Worm (Caenorhabditis elegans) whole organism, L3 larva: ENCODE measurements around the gene citk-2.

Source experiments
- R02D3.7 ChIP-seq: fragments of 150-350 bp; optimal IDR thresholded peaks from 2 replicates; lab custom pipeline; 2014; ENCODE audit warnings: missing biosample characterization, missing genetic modification characterization
- aly-2 ChIP-seq: fragments of 150-350 bp; optimal IDR thresholded peaks from 2 replicates; lab custom pipeline; 2014; ENCODE audit warnings: missing biosample characterization, missing genetic modification characterization
- ama-1 ChIP-seq: fragments of 150-350 bp; optimal IDR thresholded peaks from 2 replicates; lab custom pipeline; 2018
- ceh-16 ChIP-seq: sonication (generic microtip); optimal IDR thresholded peaks from 2 replicates; lab custom pipeline; 2017; ENCODE audit warnings: missing biosample characterization, missing genetic modification characterization
- ceh-9 ChIP-seq: sonication (generic microtip); optimal IDR thresholded peaks from 2 replicates; lab custom pipeline; 2018; ENCODE audit warnings: missing biosample characterization, missing genetic modification characterization
- daf-12 ChIP-seq: fragments of 150-350 bp; optimal IDR thresholded peaks from 2 replicates; lab custom pipeline; 2014; ENCODE audit warnings: missing biosample characterization, missing genetic modification reagents, missing genetic modification characterization
- egl-27 ChIP-seq: sonication (generic microtip); optimal IDR thresholded peaks from 4 replicates; lab custom pipeline; 2017; ENCODE audit warnings: missing biosample characterization, missing genetic modification reagents, missing genetic modification characterization
- egl-5 ChIP-seq: fragments of 150-350 bp; optimal IDR thresholded peaks from 2 replicates; lab custom pipeline; 2017; ENCODE audit warnings: missing biosample characterization, missing genetic modification reagents, missing genetic modification characterization, inconsistent platforms
- elt-1 ChIP-seq: fragments of 150-350 bp; optimal IDR thresholded peaks from 2 replicates; lab custom pipeline; 2014; ENCODE audit warnings: missing biosample characterization, missing genetic modification characterization
- elt-2 ChIP-seq: sonication (generic microtip); optimal IDR thresholded peaks from 2 replicates; lab custom pipeline; 2016; ENCODE audit warnings: missing genetic modification reagents, mild to moderate bottlenecking, missing genetic modification characterization, missing compliant biosample characterization
- fkh-10 ChIP-seq: sonication (generic microtip); optimal IDR thresholded peaks from 2 replicates; lab custom pipeline; 2017; ENCODE audit warnings: missing biosample characterization, missing genetic modification reagents, missing genetic modification characterization
- fkh-2 ChIP-seq: fragments of 150-350 bp; optimal IDR thresholded peaks from 2 replicates; lab custom pipeline; 2014; ENCODE audit warnings: missing biosample characterization, missing genetic modification reagents, missing genetic modification characterization
- hmg-11 ChIP-seq: sonication (generic microtip); optimal IDR thresholded peaks from 2 replicates; lab custom pipeline; 2016; ENCODE audit warnings: missing genetic modification characterization, missing compliant biosample characterization
- lin-15B ChIP-seq: fragments of 150-350 bp; optimal IDR thresholded peaks from 2 replicates; lab custom pipeline; 2014; ENCODE audit warnings: missing biosample characterization, missing genetic modification characterization
- mml-1 ChIP-seq: fragments of 150-350 bp; sonication (generic microtip); optimal IDR thresholded peaks from 3 replicates; lab custom pipeline; 2014; ENCODE audit warnings: missing biosample characterization, missing genetic modification characterization
- nfya-1 ChIP-seq: sonication (generic microtip); optimal IDR thresholded peaks from 2 replicates; lab custom pipeline; 2017; ENCODE audit warnings: missing genetic modification characterization, mild to moderate bottlenecking, missing compliant biosample characterization, antibody characterized with exemption, moderate library complexity; ENCODE audit not compliant: insufficient read depth
- nhr-23 ChIP-seq: fragments of 150-350 bp; optimal IDR thresholded peaks from 2 replicates; lab custom pipeline; 2014; ENCODE audit warnings: missing biosample characterization, missing genetic modification reagents, missing genetic modification characterization
- nhr-237 ChIP-seq: fragments of 150-350 bp; optimal IDR thresholded peaks from 2 replicates; lab custom pipeline; 2014; ENCODE audit warnings: missing biosample characterization, missing genetic modification characterization
- nhr-25 ChIP-seq: sonication (generic microtip); optimal IDR thresholded peaks from 2 replicates; lab custom pipeline; 2017; ENCODE audit warnings: missing biosample characterization, missing genetic modification characterization
- nhr-28 ChIP-seq: fragments of 150-350 bp; optimal IDR thresholded peaks from 2 replicates; lab custom pipeline; 2014; ENCODE audit warnings: missing biosample characterization, missing genetic modification characterization
- nhr-67 ChIP-seq: fragments of 150-350 bp; optimal IDR thresholded peaks from 2 replicates; lab custom pipeline; 2014; ENCODE audit warnings: missing biosample characterization, missing genetic modification characterization
- nhr-76 ChIP-seq: fragments of 150-350 bp; sonication (generic microtip); optimal IDR thresholded peaks from 5 replicates; lab custom pipeline; 2014; ENCODE audit warnings: missing biosample characterization, missing genetic modification characterization
- nhr-77 ChIP-seq: fragments of 150-350 bp; optimal IDR thresholded peaks from 2 replicates; lab custom pipeline; 2014; ENCODE audit warnings: missing biosample characterization, missing genetic modification characterization
- pha-4 ChIP-seq: fragments of 150-350 bp; optimal IDR thresholded peaks from 2 replicates; lab custom pipeline; 2014; ENCODE audit warnings: missing biosample characterization, missing genetic modification reagents, missing genetic modification characterization
- pqm-1 ChIP-seq: fragments of 150-350 bp; optimal IDR thresholded peaks from 2 replicates; lab custom pipeline; 2017; ENCODE audit warnings: missing biosample characterization, missing genetic modification characterization, inconsistent platforms
- snpc-4 ChIP-seq: fragments of 150-350 bp; optimal IDR thresholded peaks from 2 replicates; lab custom pipeline; 2014; ENCODE audit warnings: missing biosample characterization, missing genetic modification characterization
- tbx-2 ChIP-seq: sonication (generic microtip); optimal IDR thresholded peaks from 2 replicates; lab custom pipeline; 2016; ENCODE audit warnings: mild to moderate bottlenecking, missing genetic modification characterization, missing compliant biosample characterization
- unc-39 ChIP-seq: sonication (generic microtip); optimal IDR thresholded peaks from 4 replicates; lab custom pipeline; 2017; ENCODE audit warnings: missing biosample characterization, missing genetic modification characterization
- zag-1 ChIP-seq: fragments of 150-350 bp; optimal IDR thresholded peaks from 2 replicates; lab custom pipeline; 2014; ENCODE audit warnings: missing biosample characterization, missing genetic modification characterization

The citk-2 gene

DNA sequence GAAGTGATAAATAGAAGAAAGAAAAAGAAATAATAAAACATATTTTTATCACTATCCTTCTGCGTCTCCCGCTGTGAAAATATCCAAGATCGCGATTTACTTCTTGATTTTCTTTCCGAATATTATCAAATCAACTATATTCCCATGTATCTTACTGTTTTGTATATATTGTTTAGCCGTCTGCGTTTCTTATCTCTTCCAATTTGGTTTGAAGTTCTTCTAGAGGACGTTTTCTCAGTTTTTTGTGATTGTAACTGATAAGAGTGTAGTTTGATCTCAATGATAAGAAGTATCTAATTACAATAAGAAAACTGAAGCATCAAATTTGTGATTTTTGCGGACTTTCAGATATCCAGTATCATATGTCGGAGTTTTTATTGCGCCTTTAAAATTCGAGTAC lies 38.6 kb upstream of the citk-2 start:
- no peak for TF ChIP-seq mml-1 (tag; lab: Kevin White, UChicago)
- peak; percentile 60 for TF ChIP-seq pqm-1 (tag; lab: Kevin White, UChicago)
- no peak for TF ChIP-seq fkh-2 (tag; lab: Kevin White, UChicago)
- peak; percentile 35 for TF ChIP-seq nhr-23 (tag; lab: Kevin White, UChicago)
- TF ChIP-seq nhr-237 (tag; lab: Kevin White, UChicago): no peak
- peak; percentile 95 for TF ChIP-seq elt-2
- peak; percentile 65 for TF ChIP-seq nhr-76 (tag; lab: Kevin White, UChicago)
- no peak for TF ChIP-seq R02D3.7 (tag; lab: Kevin White, UChicago)
- no peak for TF ChIP-seq nhr-77

DNA sequence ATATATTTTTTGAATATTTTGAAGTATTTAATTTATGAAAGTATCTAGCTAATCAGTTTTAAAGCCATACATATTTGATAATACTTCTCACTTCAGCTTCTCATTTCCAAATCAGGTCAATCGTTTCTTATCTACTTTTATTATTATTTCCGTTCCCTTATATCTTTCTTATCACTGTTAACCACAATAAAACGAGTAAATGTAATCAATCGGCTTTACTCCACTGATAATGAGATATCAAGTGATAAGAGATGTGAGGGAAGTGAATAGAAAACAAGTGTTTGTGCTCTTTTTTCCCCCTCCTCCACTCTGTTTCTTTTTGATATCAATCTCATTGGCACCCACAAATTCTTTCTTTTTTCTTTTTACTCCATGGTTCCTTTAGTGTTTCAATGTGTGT lies 32.7 kb upstream of the citk-2 start:
- TF ChIP-seq aly-2 (tag; lab: Kevin White, UChicago) (no peak), pqm-1 (tag; lab: Kevin White, UChicago) (peak; percentile 48), elt-2 (peak; percentile 88), unc-39 (tag; lab: Kevin White, UChicago) (no peak)

DNA sequence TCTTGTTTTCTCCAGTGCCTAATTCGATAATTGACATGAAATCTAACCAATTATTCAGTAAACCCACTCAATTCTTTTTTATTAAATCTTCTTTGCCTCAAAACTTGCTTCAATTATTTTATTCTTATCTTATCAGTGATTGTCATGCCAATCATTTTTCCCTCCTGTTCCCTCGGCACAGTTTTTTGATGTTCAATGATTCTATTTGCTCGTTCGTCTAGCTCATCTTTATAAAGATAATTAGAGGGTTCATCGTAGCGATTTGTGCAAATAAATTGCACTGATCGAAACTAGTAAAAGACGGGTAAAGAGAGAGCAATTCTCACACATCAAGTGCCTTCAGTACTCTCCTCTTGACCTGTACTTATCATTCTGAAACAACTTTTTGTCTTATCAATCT lies 31.7 kb upstream of the citk-2 start:
- TF ChIP-seq tbx-2 (no peak), elt-2 (peak; percentile 86), pha-4 (tag; lab: Kevin White, UChicago) (peak; percentile 6)

DNA sequence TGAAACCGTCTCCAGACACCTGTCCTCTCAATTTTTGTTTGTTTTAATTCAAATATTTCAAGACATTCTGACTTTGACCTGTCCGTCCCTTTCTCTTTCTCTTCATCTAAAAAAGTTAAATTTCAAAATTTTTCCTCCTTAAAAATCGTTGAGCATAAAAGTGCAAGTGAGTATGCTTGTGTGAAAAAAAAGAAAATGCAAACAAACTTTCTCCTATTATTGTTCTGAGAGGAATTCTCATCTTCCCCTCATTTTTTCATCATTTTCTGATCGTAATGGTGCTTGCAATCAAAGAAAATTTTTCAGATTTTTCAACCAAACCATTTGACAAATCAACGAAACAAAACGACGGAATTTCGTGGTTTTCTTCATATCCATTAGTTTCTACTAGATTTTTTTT lies 30.5 kb upstream of the citk-2 start, which contains the start of gene shc-2:
Gene shc-2 (plus strand): TSS at position 301 of the 400 bp plus-strand sequence.
- TF ChIP-seq nhr-25 (tag; lab: Kevin White, UChicago): no peak

DNA sequence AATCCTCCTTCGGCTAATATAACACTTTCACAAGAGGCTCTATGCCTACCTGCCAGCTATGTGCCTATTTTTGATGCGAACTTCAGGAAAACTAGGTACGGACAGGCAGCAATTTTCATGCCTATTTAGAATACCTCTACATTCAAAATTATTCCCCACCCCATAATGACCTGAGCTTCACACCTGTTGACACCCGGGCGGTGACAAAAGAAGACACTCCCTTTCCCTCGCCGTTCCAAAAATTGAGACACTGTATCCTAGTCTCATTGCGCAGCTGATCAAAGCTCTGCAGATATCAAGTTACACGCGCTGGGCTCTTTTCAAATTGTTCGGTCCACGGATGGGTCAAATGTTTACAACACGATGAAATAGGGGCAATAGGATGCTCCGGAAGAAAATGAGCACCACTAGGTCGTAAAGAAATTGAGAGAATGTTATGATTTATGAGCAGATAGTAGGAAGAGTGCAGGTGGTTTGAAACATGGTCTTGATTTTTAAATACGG lies 24.8 kb upstream of the citk-2 start:
- no peak for TF ChIP-seq pha-4 (tag; lab: Kevin White, UChicago)
- TF ChIP-seq ama-1 (lab: Kevin White, UChicago): no peak
- TF ChIP-seq snpc-4 (tag; lab: Kevin White, UChicago): no peak
- TF ChIP-seq elt-2: no peak
- no peak for TF ChIP-seq egl-27 (tag; lab: Kevin White, UChicago)
- TF ChIP-seq unc-39 (tag; lab: Kevin White, UChicago): no peak
- TF ChIP-seq nhr-67 (tag; lab: Kevin White, UChicago): no peak
- no peak for TF ChIP-seq zag-1 (tag; lab: Kevin White, UChicago)
- no peak for TF ChIP-seq nhr-25 (tag; lab: Kevin White, UChicago)
- no peak for TF ChIP-seq hmg-11 (tag; lab: Kevin White, UChicago)
- TF ChIP-seq nhr-28 (tag; lab: Kevin White, UChicago): no peak
- TF ChIP-seq nfya-1 (tag; lab: Kevin White, UChicago): no peak
- no peak for TF ChIP-seq lin-15B (tag; lab: Kevin White, UChicago)

DNA sequence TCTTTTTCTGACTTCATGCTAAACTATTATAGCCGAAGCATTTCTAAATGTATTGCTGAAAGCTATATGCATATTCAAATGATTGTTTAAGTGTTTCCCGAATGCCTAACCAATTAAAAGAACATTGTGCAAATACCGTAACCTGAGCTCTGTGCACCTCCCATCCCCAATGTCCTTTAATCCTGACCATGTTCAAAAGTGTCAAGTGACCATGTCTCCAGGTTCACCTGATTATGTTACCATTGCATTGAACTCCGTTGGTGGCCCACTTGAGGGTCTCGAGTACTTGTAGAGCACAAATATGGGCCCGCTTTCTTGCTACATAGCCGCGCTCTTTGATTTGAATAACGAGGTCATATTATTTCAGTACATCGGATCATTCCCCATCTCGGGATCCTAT lies 24.0 kb upstream of the citk-2 start:
- TF ChIP-seq fkh-10 (GFP tag; lab: Kevin White, UChicago) (no peak), ceh-16 (tag; lab: Kevin White, UChicago) (no peak), daf-12 (tag; lab: Kevin White, UChicago) (no peak), egl-27 (tag; lab: Kevin White, UChicago) (no peak)

DNA sequence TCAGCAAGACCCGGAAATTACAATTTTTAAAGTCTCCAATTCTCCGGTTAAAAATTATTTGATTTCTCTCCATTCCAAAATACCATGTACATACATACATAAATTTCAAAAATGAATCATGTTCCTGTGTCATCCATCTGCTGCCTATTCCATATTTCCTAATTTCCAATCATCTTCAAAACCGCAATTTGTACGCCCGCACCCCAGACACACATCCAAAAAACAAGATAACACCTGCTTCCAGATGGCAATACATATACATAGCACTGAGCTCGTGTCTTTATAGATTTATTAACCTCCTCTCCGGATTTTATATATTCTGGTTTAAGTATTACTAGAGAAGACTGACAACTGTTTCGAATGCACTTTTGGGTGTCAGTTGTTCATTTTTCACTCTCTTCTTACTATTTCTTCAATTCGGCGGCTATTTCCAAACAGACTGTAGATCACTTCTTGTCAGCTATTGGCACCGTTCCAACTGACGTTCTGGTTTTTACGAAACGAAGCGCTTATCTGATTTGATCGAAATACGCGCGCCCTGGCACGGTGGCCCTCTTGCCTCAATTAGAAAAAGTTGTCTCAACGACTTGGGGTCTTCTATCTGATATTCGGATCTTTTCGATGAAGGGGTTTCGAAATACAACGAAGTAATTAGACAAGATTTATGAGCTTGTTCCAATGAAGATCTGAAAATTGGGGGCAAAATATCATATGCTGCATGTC lies 17.5 kb upstream of the citk-2 start:
- TF ChIP-seq nhr-25 (tag; lab: Kevin White, UChicago) (peak; percentile 22), ceh-9 (tag; lab: Kevin White, UChicago) (no peak), ceh-16 (tag; lab: Kevin White, UChicago) (no peak), egl-5 (tag; lab: Kevin White, UChicago) (no peak), mml-1 (tag; lab: Kevin White, UChicago) (no peak), elt-1 (tag; lab: Kevin White, UChicago) (peak; percentile 83), daf-12 (tag; lab: Kevin White, UChicago) (no peak)
